Worm (Caenorhabditis elegans): Measurements from ENCODE around the gene sre-1.

sre-1 gene

DNA sequence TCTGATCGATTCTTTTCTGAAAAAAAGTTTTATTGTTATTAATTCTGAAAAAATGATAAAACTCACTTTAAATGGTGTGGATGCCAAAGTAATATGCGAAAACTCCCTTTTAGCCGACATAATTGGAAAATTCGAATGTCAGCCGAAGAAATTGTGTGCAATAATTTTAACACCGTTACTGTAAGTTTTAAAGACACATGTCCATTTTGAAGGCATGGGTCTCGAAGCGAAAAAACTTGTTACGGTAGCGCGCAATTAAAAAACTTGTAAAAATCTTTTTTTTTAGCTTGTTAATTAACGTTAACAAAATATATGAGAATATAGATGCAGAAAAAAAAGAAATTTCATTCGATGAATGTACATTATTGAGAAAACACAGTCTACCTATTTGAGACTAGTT lies 19.1 kb upstream of the sre-1 start, which contains the start of gene pid-1:
pid-1 (minus strand) TSS at position 173 of the 400 bp plus-strand sequence.
- TF ChIP-seq nhr-77 (tag; optimal IDR thresholded peaks at IDR 0.05) = no peak
- no peak for TF ChIP-seq daf-12 (tag; optimal IDR thresholded peaks at IDR 0.05)
- no peak for TF ChIP-seq skn-1 (tag; optimal IDR thresholded peaks at IDR 0.05)
- no peak for TF ChIP-seq ZK546.5 (tag; optimal IDR thresholded peaks at IDR 0.05)
- no peak for TF ChIP-seq nfya-1 (tag; optimal IDR thresholded peaks at IDR 0.05; ENCODE audit: insufficient read depth)
- TF ChIP-seq nhr-28 (tag; optimal IDR thresholded peaks at IDR 0.05) = no peak
- TF ChIP-seq pha-4 (tag; optimal IDR thresholded peaks at IDR 0.05) = no peak
- no peak for TF ChIP-seq unc-39 (tag; optimal IDR thresholded peaks at IDR 0.05)
- no peak for TF ChIP-seq fkh-10 (GFP tag; optimal IDR thresholded peaks at IDR 0.05)
- TF ChIP-seq fkh-2 (tag; optimal IDR thresholded peaks at IDR 0.05) = no peak
- TF ChIP-seq nhr-237 (tag; optimal IDR thresholded peaks at IDR 0.05) = no peak
- TF ChIP-seq ceh-28 (tag; optimal IDR thresholded peaks at IDR 0.05) = no peak
- TF ChIP-seq unc-62 (GFP tag; optimal IDR thresholded peaks at IDR 0.05) = no peak
- TF ChIP-seq R02D3.7 (tag; optimal IDR thresholded peaks at IDR 0.05) = no peak

- TF ChIP-seq elt-1 (tag; optimal IDR thresholded peaks at IDR 0.05) = no peak
- TF ChIP-seq ceh-82 (tag; optimal IDR thresholded peaks at IDR 0.05) = no peak
- TF ChIP-seq ztf-11 (tag; optimal IDR thresholded peaks at IDR 0.05) = no peak
- TF ChIP-seq elt-2 (tag; optimal IDR thresholded peaks at IDR 0.05) = peak; percentile 87
- TF ChIP-seq ZK546.5 (tag; optimal IDR thresholded peaks at IDR 0.05) = no peak
- peak; percentile 78 for TF ChIP-seq pqm-1 (tag; optimal IDR thresholded peaks at IDR 0.05)
- TF ChIP-seq lsy-12 (tag; optimal IDR thresholded peaks at IDR 0.05) = no peak
- no peak for TF ChIP-seq mdl-1 (tag; optimal IDR thresholded peaks at IDR 0.05)
Measured at ce11 chrII:7693929-7694328, 15.6 kb upstream of the sre-1 start, which contains the start of gene nhx-2. Gene nhx-2 (minus strand): TSS chrII:7693957.

DNA sequence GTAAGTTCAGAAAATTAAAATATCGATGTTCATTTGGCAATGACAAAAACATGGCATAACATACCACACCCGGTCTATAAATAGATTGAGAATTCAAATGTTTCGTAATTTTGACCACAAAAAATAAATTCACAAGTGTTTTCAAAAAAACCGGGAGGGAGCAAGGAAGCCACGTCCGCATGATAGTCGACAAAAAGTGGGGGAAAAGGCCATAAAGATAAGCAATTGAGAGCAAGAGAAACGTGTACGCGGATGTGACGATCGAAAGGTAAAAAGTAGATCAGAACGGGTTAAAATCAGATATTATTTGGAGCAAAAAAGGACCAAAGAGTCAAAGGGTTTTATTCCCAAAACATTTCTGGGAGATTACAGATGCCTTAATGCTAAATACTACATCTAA lies 14.8 kb upstream of the sre-1 start:
- TF ChIP-seq elt-2 (tag; optimal IDR thresholded peaks at IDR 0.05) = peak; percentile 85
- TF ChIP-seq pqm-1 (tag; optimal IDR thresholded peaks at IDR 0.05) = peak; percentile 66
- TF ChIP-seq jun-1 (tag; optimal IDR thresholded peaks at IDR 0.05) = peak; percentile 31
- no peak for TF ChIP-seq fkh-2 (tag; optimal IDR thresholded peaks at IDR 0.05)
- no peak for TF ChIP-seq nhr-77 (tag; optimal IDR thresholded peaks at IDR 0.05)

- TF ChIP-seq elt-3 (tag; optimal IDR thresholded peaks at IDR 0.05) (no peak), egl-5 (tag; optimal IDR thresholded peaks at IDR 0.05) (no peak), hmg-11 (tag; optimal IDR thresholded peaks at IDR 0.05) (no peak), lin-15B (tag; optimal IDR thresholded peaks at IDR 0.05) (no peak), pqm-1 (tag; optimal IDR thresholded peaks at IDR 0.05) (peak; percentile 88), egl-27 (tag; optimal IDR thresholded peaks at IDR 0.05) (no peak), pha-4 (tag; optimal IDR thresholded peaks at IDR 0.05) (peak; percentile 3), skn-1 (tag; optimal IDR thresholded peaks at IDR 0.05) (no peak), tbx-2 (tag; optimal IDR thresholded peaks at IDR 0.05) (no peak), elt-2 (tag; optimal IDR thresholded peaks at IDR 0.05) (peak; percentile 98), fkh-2 (tag; optimal IDR thresholded peaks at IDR 0.05) (no peak), jun-1 (tag; optimal IDR thresholded peaks at IDR 0.05) (peak; percentile 55), snpc-4 (tag; optimal IDR thresholded peaks at IDR 0.05) (no peak)
Measured at ce11 chrII:7695636-7696035, 13.9 kb upstream of the sre-1 start.

- TF ChIP-seq nhr-77 (tag; optimal IDR thresholded peaks at IDR 0.05) (no peak), eor-1 (tag; optimal IDR thresholded peaks at IDR 0.05) (no peak), nhr-25 (tag; optimal IDR thresholded peaks at IDR 0.05) (no peak), nhr-11 (tag; optimal IDR thresholded peaks at IDR 0.05) (no peak), lin-15B (tag; optimal IDR thresholded peaks at IDR 0.05) (no peak), snpc-4 (tag; optimal IDR thresholded peaks at IDR 0.05) (no peak), nhr-43 (tag; optimal IDR thresholded peaks at IDR 0.05; ENCODE audit: poor library complexity, severe bottlenecking) (no peak), lsy-12 (tag; optimal IDR thresholded peaks at IDR 0.05) (no peak), ztf-11 (tag; optimal IDR thresholded peaks at IDR 0.05) (no peak), pqm-1 (tag; optimal IDR thresholded peaks at IDR 0.05) (no peak), hmg-11 (tag; optimal IDR thresholded peaks at IDR 0.05) (no peak), mml-1 (tag; optimal IDR thresholded peaks at IDR 0.05) (no peak), elt-3 (tag; optimal IDR thresholded peaks at IDR 0.05) (no peak), nhr-237 (tag; optimal IDR thresholded peaks at IDR 0.05) (no peak), elt-2 (tag; optimal IDR thresholded peaks at IDR 0.05) (no peak), nhr-12 (tag; optimal IDR thresholded peaks at IDR 0.05) (no peak), unc-39 (tag; optimal IDR thresholded peaks at IDR 0.05) (no peak), unc-62 (GFP tag; optimal IDR thresholded peaks at IDR 0.05) (no peak), ztf-4 (tag; optimal IDR thresholded peaks at IDR 0.05) (no peak), daf-12 (tag; optimal IDR thresholded peaks at IDR 0.05) (no peak)
Measured at ce11 chrII:7697156-7697555, 12.3 kb upstream of the sre-1 start.
